Fruit fly (Drosophila melanogaster) whole organism, embryonic: Measurements from ENCODE around the gene dnc.

Experiments
- Abd-B ChIP-seq: fragments of 200-800 bp; sonication (Bioruptor generic); optimal IDR thresholded peaks from 2 replicates; lab custom pipeline; 2018; ENCODE audit warnings: missing biosample characterization, mild to moderate bottlenecking, missing genetic modification characterization, moderate library complexity
- Ada2b ChIP-seq: fragments of 200-800 bp; sonication (Bioruptor generic); IDR thresholded peaks from 2 replicates; pipeline ENCODE4 v1.3.6; 2022; ENCODE audit warnings: missing biosample characterization, missing genetic modification characterization
- Asciz ChIP-seq: fragments of 200-800 bp; sonication (Bioruptor generic); optimal IDR thresholded peaks from 2 replicates; lab custom pipeline; 2017; ENCODE audit warnings: missing biosample characterization, mild to moderate bottlenecking, missing genetic modification characterization, missing genetic modification reagents
- Bgb ChIP-seq: fragments of 200-800 bp; sonication (Bioruptor generic); IDR thresholded peaks from 2 replicates; pipeline ENCODE4 v1.3.6; 2022; ENCODE audit warnings: missing biosample characterization, missing genetic modification characterization; ENCODE audit not compliant: partially characterized antibody
- CG10543 ChIP-seq: fragments of 200-800 bp; sonication (Bioruptor generic); optimal IDR thresholded peaks from 3 replicates; lab custom pipeline; 2017; ENCODE audit warnings: missing biosample characterization, mild to moderate bottlenecking, missing genetic modification characterization, moderate library complexity
- CG10565 ChIP-seq: fragments of 200-800 bp; sonication (Bioruptor generic); optimal IDR thresholded peaks from 3 replicates; lab custom pipeline; 2016; ENCODE audit warnings: missing biosample characterization, mild to moderate bottlenecking, missing genetic modification characterization
- CG11093 ChIP-seq: fragments of 200-800 bp; sonication (Bioruptor generic); IDR thresholded peaks from 3 replicates; pipeline ENCODE4 v1.3.6; 2022; ENCODE audit warnings: missing biosample characterization, missing genetic modification characterization
- CG11247 ChIP-seq: fragments of 200-800 bp; sonication (Bioruptor generic); IDR thresholded peaks from 2 replicates; pipeline ENCODE4 v1.3.6; 2022; ENCODE audit warnings: missing biosample characterization, missing genetic modification characterization
- CG11695 ChIP-seq: fragments of 200-800 bp; sonication (Bioruptor generic); IDR thresholded peaks from 3 replicates; pipeline ENCODE4 v1.3.6; 2022; ENCODE audit warnings: missing biosample characterization, missing genetic modification characterization
- CG11696 ChIP-seq: fragments of 200-800 bp; sonication (Bioruptor generic); IDR thresholded peaks from 2 replicates; pipeline ENCODE4 v1.3.6; 2022; ENCODE audit warnings: missing biosample characterization, missing genetic modification characterization
- CG12236 ChIP-seq: fragments of 200-800 bp; sonication (Bioruptor generic); optimal IDR thresholded peaks from 2 replicates; lab custom pipeline; 2016; ENCODE audit warnings: missing biosample characterization, missing genetic modification characterization
- CG13624 ChIP-seq: fragments of 200-800 bp; sonication (Bioruptor generic); optimal IDR thresholded peaks from 2 replicates; lab custom pipeline; 2016; ENCODE audit warnings: missing biosample characterization, missing genetic modification characterization
- CG15011 ChIP-seq: fragments of 200-800 bp; sonication (Bioruptor generic); optimal IDR thresholded peaks from 3 replicates; lab custom pipeline; 2018; ENCODE audit warnings: missing biosample characterization, mild to moderate bottlenecking, missing genetic modification characterization
- CG15073 ChIP-seq: fragments of 200-800 bp; sonication (Bioruptor generic); optimal IDR thresholded peaks from 2 replicates; lab custom pipeline; 2016; ENCODE audit warnings: missing biosample characterization, missing genetic modification characterization
- CG1529 ChIP-seq: fragments of 200-800 bp; sonication (Bioruptor generic); optimal IDR thresholded peaks from 3 replicates; lab custom pipeline; 2018; ENCODE audit warnings: missing biosample characterization, missing genetic modification characterization
- CG1603 ChIP-seq: fragments of 200-800 bp; sonication (Bioruptor generic); optimal IDR thresholded peaks from 2 replicates; lab custom pipeline; 2019; ENCODE audit warnings: missing biosample characterization, mild to moderate bottlenecking, missing genetic modification characterization, moderate library complexity
- CG17186 ChIP-seq: fragments of 200-800 bp; sonication (Bioruptor generic); optimal IDR thresholded peaks from 3 replicates; lab custom pipeline; 2017; ENCODE audit warnings: missing biosample characterization, missing genetic modification reagents, missing genetic modification characterization
- CG18011 ChIP-seq: fragments of 200-800 bp; sonication (Bioruptor generic); optimal IDR thresholded peaks from 2 replicates; lab custom pipeline; 2017; ENCODE audit warnings: missing biosample characterization, missing genetic modification characterization, mild to moderate bottlenecking, moderate library complexity, missing genotype
- CG18619 ChIP-seq: fragments of 200-800 bp; sonication (Bioruptor generic); optimal IDR thresholded peaks from 3 replicates; lab custom pipeline; 2017; ENCODE audit warnings: missing biosample characterization, mild to moderate bottlenecking, missing genetic modification characterization
- CG33213 ChIP-seq: fragments of 200-800 bp; sonication (Bioruptor generic); optimal IDR thresholded peaks from 3 replicates; lab custom pipeline; 2016; ENCODE audit warnings: missing biosample characterization, missing genetic modification characterization
- CG34224 ChIP-seq: fragments of 200-800 bp; sonication (Bioruptor generic); IDR thresholded peaks from 3 replicates; pipeline ENCODE4 v1.3.6; 2022; ENCODE audit warnings: missing biosample characterization, missing genetic modification characterization; ENCODE audit not compliant: partially characterized antibody
- CG42726 ChIP-seq: fragments of 200-800 bp; sonication (Bioruptor generic); IDR thresholded peaks from 2 replicates; pipeline ENCODE4 v1.3.6; 2022; ENCODE audit warnings: missing biosample characterization, missing genetic modification characterization; ENCODE audit not compliant: partially characterized antibody
- CG5180 ChIP-seq: fragments of 200-800 bp; sonication (Bioruptor generic); optimal IDR thresholded peaks from 3 replicates; lab custom pipeline; 2017; ENCODE audit warnings: missing biosample characterization, missing genetic modification characterization, mild to moderate bottlenecking, moderate library complexity, missing genetic modification reagents
- CG7928 ChIP-seq: fragments of 200-800 bp; sonication (Bioruptor generic); optimal IDR thresholded peaks from 2 replicates; lab custom pipeline; 2017; ENCODE audit warnings: missing biosample characterization, mild to moderate bottlenecking, missing genetic modification characterization
- CG8290 ChIP-seq, 3 experiments: fragments of 200-800 bp; sonication (Bioruptor generic); optimal IDR thresholded peaks; 2 replicates each; lab custom pipeline; 2016 to 2019; ENCODE audit warnings: missing biosample characterization in 3 of 3, missing genetic modification characterization in 3 of 3, mild to moderate bottlenecking in 2 of 3, moderate library complexity in 1 of 3
- CG9609 ChIP-seq: fragments of 200-800 bp; sonication (Bioruptor generic); optimal IDR thresholded peaks from 3 replicates; lab custom pipeline; 2016; ENCODE audit warnings: missing biosample characterization, missing genetic modification characterization
- Dip3 ChIP-seq: fragments of 200-800 bp; sonication (Bioruptor generic); optimal IDR thresholded peaks from 3 replicates; lab custom pipeline; 2016; ENCODE audit warnings: missing biosample characterization, missing genetic modification characterization
- Eip74EF ChIP-seq, 2 experiments: fragments of 200-800 bp in 1 of 2; fragments of >200 bp in 1 of 2; sonication (Bioruptor generic) in 1 of 2; optimal IDR thresholded peaks; 2 replicates each; lab custom pipeline; 2017 to 2019; ENCODE audit warnings: missing biosample characterization in 2 of 2, missing genetic modification characterization in 2 of 2, mild to moderate bottlenecking in 1 of 2, moderate library complexity in 1 of 2
- GATAe ChIP-seq: fragments of 200-800 bp; sonication (Bioruptor generic); conservative IDR thresholded peaks from 2 replicates; pipeline ENCODE4 v1.3.6; 2022; ENCODE audit warnings: missing biosample characterization, missing genetic modification characterization
- Hr3 ChIP-seq: fragments of 200-800 bp; sonication (Bioruptor generic); optimal IDR thresholded peaks from 3 replicates; lab custom pipeline; 2016; ENCODE audit warnings: missing biosample characterization, missing genetic modification characterization
- NfI ChIP-seq: fragments of 200-800 bp; sonication (Bioruptor generic); optimal IDR thresholded peaks from 3 replicates; lab custom pipeline; 2018; ENCODE audit warnings: missing biosample characterization, mild to moderate bottlenecking, missing genetic modification characterization, moderate library complexity
- Sin3A ChIP-seq: fragments of >200 bp; optimal IDR thresholded peaks from 2 replicates; lab custom pipeline; 2018
- Ssrp ChIP-seq: fragments of 200-800 bp; sonication (Bioruptor generic); optimal IDR thresholded peaks from 2 replicates; lab custom pipeline; 2018; ENCODE audit warnings: missing biosample characterization, mild to moderate bottlenecking, missing genetic modification characterization, moderate library complexity
- abd-A ChIP-seq: fragments of 200-800 bp; sonication (Bioruptor generic); optimal IDR thresholded peaks from 3 replicates; lab custom pipeline; 2019; ENCODE audit warnings: missing biosample characterization, mild to moderate bottlenecking, missing genetic modification characterization, moderate library complexity
- ac ChIP-seq: fragments of 200-800 bp; sonication (Bioruptor generic); optimal IDR thresholded peaks from 3 replicates; lab custom pipeline; 2017; ENCODE audit warnings: missing biosample characterization, mild to moderate bottlenecking, missing genetic modification characterization
- ash1 ChIP-seq: fragments of 200-800 bp; sonication (Bioruptor generic); optimal IDR thresholded peaks from 2 replicates; lab custom pipeline; 2018; ENCODE audit warnings: missing biosample characterization, mild to moderate bottlenecking, missing genetic modification characterization
- ato ChIP-seq: fragments of 200-800 bp; sonication (Bioruptor generic); IDR thresholded peaks from 2 replicates; pipeline ENCODE4 v1.3.6; 2022; ENCODE audit warnings: missing biosample characterization, missing genetic modification characterization; ENCODE audit not compliant: partially characterized antibody
- ci ChIP-seq: fragments of 200-800 bp; sonication (Bioruptor generic); IDR thresholded peaks from 3 replicates; pipeline ENCODE4 v1.3.6; 2022; ENCODE audit warnings: missing biosample characterization, missing genetic modification characterization
- ewg ChIP-seq: fragments of 200-800 bp; sonication (Bioruptor generic); optimal IDR thresholded peaks from 3 replicates; lab custom pipeline; 2017; ENCODE audit warnings: mild to moderate bottlenecking, missing biosample characterization, missing genetic modification reagents, missing genetic modification characterization
- grau ChIP-seq: fragments of 200-800 bp; optimal IDR thresholded peaks from 3 replicates; lab custom pipeline; 2019; ENCODE audit warnings: missing biosample characterization, mild to moderate bottlenecking, missing genetic modification characterization, moderate library complexity
- gsb ChIP-seq: fragments of 200-800 bp; sonication (Bioruptor generic); IDR thresholded peaks from 2 replicates; pipeline ENCODE4 v1.3.6; 2022; ENCODE audit warnings: missing biosample characterization, missing genetic modification characterization
- knrl ChIP-seq: fragments of 200-800 bp; sonication (Bioruptor generic); IDR thresholded peaks from 3 replicates; pipeline ENCODE4 v1.3.6; 2022; ENCODE audit warnings: missing biosample characterization, missing genetic modification characterization; ENCODE audit not compliant: partially characterized antibody
- maf-S ChIP-seq: fragments of 200-800 bp; sonication (Bioruptor generic); optimal IDR thresholded peaks from 2 replicates; lab custom pipeline; 2016; ENCODE audit warnings: missing biosample characterization, missing genetic modification characterization
- row ChIP-seq: fragments of 200-800 bp; sonication (Bioruptor generic); IDR thresholded peaks from 3 replicates; pipeline ENCODE4 v1.3.6; 2022; ENCODE audit warnings: missing biosample characterization, missing genetic modification characterization
- so ChIP-seq: fragments of 200-800 bp; sonication (Bioruptor generic); IDR thresholded peaks from 3 replicates; pipeline ENCODE4 v1.3.6; 2022; ENCODE audit warnings: missing biosample characterization, missing genetic modification characterization
- sqz ChIP-seq: fragments of 200-800 bp; sonication (Bioruptor generic); optimal IDR thresholded peaks from 3 replicates; lab custom pipeline; 2018; ENCODE audit warnings: missing biosample characterization, mild to moderate bottlenecking, missing genetic modification characterization
- tap ChIP-seq: fragments of 200-800 bp; optimal IDR thresholded peaks from 3 replicates; lab custom pipeline; 2019; ENCODE audit warnings: missing biosample characterization, mild to moderate bottlenecking, missing genetic modification characterization, moderate library complexity
- unc-4 ChIP-seq: fragments of 200-800 bp; sonication (Bioruptor generic); IDR thresholded peaks from 2 replicates; pipeline ENCODE4 v1.3.6; 2022; ENCODE audit warnings: missing biosample characterization, missing genetic modification characterization; ENCODE audit not compliant: partially characterized antibody
- vfl ChIP-seq: fragments of 200-800 bp; sonication (Bioruptor generic); optimal IDR thresholded peaks from 2 replicates; lab custom pipeline; 2016; ENCODE audit warnings: missing biosample characterization, missing genetic modification characterization

Gene dnc

DNA sequence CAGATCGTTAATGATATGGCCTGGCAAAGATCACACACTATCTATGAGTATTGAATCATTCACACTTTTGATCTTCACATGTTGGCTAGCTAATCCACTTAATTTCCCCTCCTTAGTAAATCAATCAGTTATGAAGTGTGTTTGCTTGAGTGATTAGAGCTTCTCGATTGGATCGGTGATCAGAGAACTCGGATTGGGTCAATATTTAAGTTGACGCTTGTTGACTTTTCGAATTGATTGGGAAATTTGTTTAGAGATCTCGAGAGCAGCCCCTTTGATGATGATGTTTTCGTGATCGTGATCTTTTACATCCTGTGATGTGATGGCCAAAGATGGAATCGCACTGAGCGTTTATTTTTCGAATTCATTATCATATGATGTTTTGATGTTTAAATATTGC is 12.2 kb downstream of the dnc start (continued):
- no peak for TF ChIP-seq ato (GFP tag; lab: Robert Waterston, UW)
- TF ChIP-seq Ada2b (GFP tag; lab: Robert Waterston, UW) = peak; percentile 25; the same call in 1 of the 2 replicates
- peak; percentile 51 for TF ChIP-seq sqz (GFP tag; lab: Kevin White, UChicago)
- TF ChIP-seq ac (GFP tag; lab: Kevin White, UChicago) = no peak
- no peak for TF ChIP-seq CG7928
- TF ChIP-seq CG18619 = peak; percentile 8
- TF ChIP-seq ci (GFP tag; lab: Robert Waterston, UW) = peak; percentile 50; the same call in 2 of the 3 replicates
- TF ChIP-seq CG34224 = no peak
- TF ChIP-seq CG42726 (GFP tag; lab: Robert Waterston, UW) = no peak
- TF ChIP-seq CG10543 (GFP tag; lab: Kevin White, UChicago) = no peak
- no peak for TF ChIP-seq unc-4
- no peak for TF ChIP-seq gsb (GFP tag; lab: Robert Waterston, UW)
- TF ChIP-seq Abd-B (GFP tag; lab: Kevin White, UChicago) = no peak
- no peak for TF ChIP-seq CG17186
- no peak for TF ChIP-seq ash1
- no peak for TF ChIP-seq Ssrp (tag; lab: Kevin White, UChicago)
- peak; percentile 8 for TF ChIP-seq CG33213 (GFP tag; lab: Kevin White, UChicago)
- TF ChIP-seq CG18011 (GFP tag; lab: Kevin White, UChicago) = no peak
- TF ChIP-seq Asciz (GFP tag; lab: Kevin White, UChicago) = peak; percentile 72
- TF ChIP-seq row (GFP tag; lab: Robert Waterston, UW) = no peak
- TF ChIP-seq CG1603 (tag; lab: Kevin White, UChicago) = peak; percentile 37
- TF ChIP-seq GATAe (GFP tag; lab: Robert Waterston, UW) = no peak
- TF ChIP-seq abd-A (tag; lab: Kevin White, UChicago) = no peak
- no peak for TF ChIP-seq maf-S (GFP tag; lab: Kevin White, UChicago)
- no peak for TF ChIP-seq CG15073
- no peak for TF ChIP-seq CG9609 (GFP tag; lab: Kevin White, UChicago)
- TF ChIP-seq CG10565 (GFP tag; lab: Kevin White, UChicago) = no peak
- peak; percentile 45 for TF ChIP-seq CG5180 (GFP tag; lab: Kevin White, UChicago)
- peak; percentile 3 for TF ChIP-seq grau (tag; lab: Kevin White, UChicago)
- TF ChIP-seq tap (tag; lab: Kevin White, UChicago) = peak; percentile 47
- TF ChIP-seq Eip74EF (GFP tag; optimal IDR thresholded peaks at IDR 0.05; lab: Kevin White, UChicago) = peak in 1 of 2 experiments; percentile 24
- TF ChIP-seq CG11696 (GFP tag; lab: Robert Waterston, UW) = 0 out of 2 replicates have a peak, but pooled peaks have one; percentile 33
- TF ChIP-seq CG15011 (GFP tag; lab: Kevin White, UChicago) = peak; percentile 21
- no peak for TF ChIP-seq Hr3 (GFP tag; lab: Kevin White, UChicago)
- peak; percentile 8 for TF ChIP-seq CG8290 (GFP tag; optimal IDR thresholded peaks at IDR 0.05; lab: Kevin White, UChicago)
- TF ChIP-seq CG8290 (tag; optimal IDR thresholded peaks at IDR 0.05; lab: Kevin White, UChicago) = peak in 1 of 2 experiments; percentile 61
- no peak for TF ChIP-seq knrl (GFP tag; lab: Robert Waterston, UW)
- no peak for TF ChIP-seq vfl (GFP tag; lab: Kevin White, UChicago)
- no peak for TF ChIP-seq CG11247 (GFP tag; lab: Robert Waterston, UW)
- peak; percentile 11 for TF ChIP-seq ewg (GFP tag; lab: Kevin White, UChicago)
- TF ChIP-seq Sin3A (lab: Kevin White, UChicago) = no peak
- TF ChIP-seq CG11093 = no peak; the same call in 2 of the 3 replicates
- peak; percentile 40 for TF ChIP-seq CG12236 (GFP tag; lab: Kevin White, UChicago)
- TF ChIP-seq CG11695 = peak; percentile 40; the same call in 1 of the 3 replicates
- TF ChIP-seq Dip3 (GFP tag; lab: Kevin White, UChicago) = no peak
- peak; percentile 64; the same call in 1 of the 3 replicates for TF ChIP-seq so (GFP tag; lab: Robert Waterston, UW)
- TF ChIP-seq NfI (GFP tag; lab: Kevin White, UChicago) = no peak
- TF ChIP-seq CG13624 (GFP tag; lab: Kevin White, UChicago) = no peak
- no peak for TF ChIP-seq Bgb (GFP tag; lab: Robert Waterston, UW)
- peak; percentile 1 for TF ChIP-seq CG1529
